Fruit fly (Drosophila melanogaster): ENCODE results near the gene CG4982.

DNA sequence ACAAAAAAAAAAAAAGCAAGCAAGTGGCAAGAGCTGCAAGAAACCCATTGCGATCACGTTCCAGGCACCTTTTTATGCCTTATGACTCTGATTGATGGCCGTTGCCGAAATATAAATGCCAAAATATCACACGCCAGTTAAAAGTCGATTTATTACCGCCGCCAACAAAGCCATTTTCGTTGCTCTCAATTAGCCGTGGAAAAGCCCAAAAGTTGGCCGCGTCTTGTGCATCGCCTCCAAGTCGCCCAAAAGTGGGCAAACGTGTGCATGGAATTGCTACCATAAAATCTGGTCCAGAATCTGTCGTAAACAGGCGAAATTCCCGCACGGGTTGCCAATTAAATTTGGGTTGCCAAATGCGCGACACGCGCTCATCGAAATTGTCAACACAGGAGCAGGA lies 9.6 kb upstream of the CG4982 start:
- TF ChIP-seq CTCF (optimal IDR thresholded peaks at IDR 0.05) (no peak), CG8478 (optimal IDR thresholded peaks at IDR 0.05) (no peak)
